Fruit fly (Drosophila melanogaster) whole organism, embryonic: ENCODE results near the gene tws.

ENCODE experiments used
- Antp ChIP-seq: fragments of 200-800 bp; sonication (Bioruptor generic); optimal IDR thresholded peaks from 3 replicates; lab custom pipeline; 2016; ENCODE audit warnings: missing biosample characterization, missing genetic modification characterization
- Asciz ChIP-seq: fragments of 200-800 bp; sonication (Bioruptor generic); optimal IDR thresholded peaks from 2 replicates; lab custom pipeline; 2017; ENCODE audit warnings: missing biosample characterization, mild to moderate bottlenecking, missing genetic modification characterization, missing genetic modification reagents
- Bteb2 ChIP-seq: fragments of 200-800 bp; sonication (Bioruptor generic); optimal IDR thresholded peaks from 2 replicates; lab custom pipeline; 2016; ENCODE audit warnings: missing biosample characterization, missing genetic modification characterization
- CG10321 ChIP-seq: fragments of 200-800 bp; sonication (Bioruptor generic); IDR thresholded peaks from 2 replicates; pipeline ENCODE4 v1.3.6; 2022; ENCODE audit warnings: missing biosample characterization, missing genetic modification characterization
- CG11560 ChIP-seq: fragments of 200-800 bp; sonication (Bioruptor generic); IDR thresholded peaks from 3 replicates; pipeline ENCODE4 v1.3.6; 2022; ENCODE audit warnings: missing biosample characterization, missing genetic modification characterization
- CG12219 ChIP-seq: fragments of 200-800 bp; sonication (Bioruptor generic); optimal IDR thresholded peaks from 3 replicates; lab custom pipeline; 2018; ENCODE audit warnings: missing biosample characterization, mild to moderate bottlenecking, missing genetic modification characterization
- CG12769 ChIP-seq: fragments of 200-800 bp; sonication (Bioruptor generic); optimal IDR thresholded peaks from 2 replicates; lab custom pipeline; 2019; ENCODE audit warnings: missing biosample characterization, mild to moderate bottlenecking, missing genetic modification characterization, moderate library complexity
- CG14860 ChIP-seq: fragments of 200-800 bp; sonication (Bioruptor generic); IDR thresholded peaks from 3 replicates; pipeline ENCODE4 v1.3.6; 2022; ENCODE audit warnings: missing biosample characterization, missing genetic modification characterization; ENCODE audit not compliant: partially characterized antibody
- CG15479 ChIP-seq: fragments of 200-800 bp; sonication (Bioruptor generic); optimal IDR thresholded peaks from 3 replicates; lab custom pipeline; 2019; ENCODE audit warnings: missing biosample characterization, mild to moderate bottlenecking, missing genetic modification characterization, moderate library complexity
- CG16813 ChIP-seq: fragments of 200-800 bp; sonication (Bioruptor generic); IDR thresholded peaks from 3 replicates; pipeline ENCODE4 v1.3.6; 2022; ENCODE audit warnings: missing biosample characterization, missing genetic modification characterization; ENCODE audit not compliant: partially characterized antibody
- CG18619 ChIP-seq: fragments of 200-800 bp; sonication (Bioruptor generic); optimal IDR thresholded peaks from 3 replicates; lab custom pipeline; 2017; ENCODE audit warnings: missing biosample characterization, mild to moderate bottlenecking, missing genetic modification characterization
- CG2120 ChIP-seq: fragments of 200-800 bp; sonication (Bioruptor generic); optimal IDR thresholded peaks from 3 replicates; lab custom pipeline; 2016; ENCODE audit warnings: missing biosample characterization, missing genetic modification characterization
- CG2712 ChIP-seq: fragments of 200-800 bp; optimal IDR thresholded peaks from 3 replicates; lab custom pipeline; 2019; ENCODE audit warnings: missing biosample characterization, mild to moderate bottlenecking, missing genetic modification characterization, moderate library complexity
- CG32767 ChIP-seq: fragments of 200-800 bp; sonication (Bioruptor generic); IDR thresholded peaks from 2 replicates; pipeline ENCODE4 v1.3.6; 2022; ENCODE audit warnings: missing biosample characterization, missing genetic modification characterization
- CG32772 ChIP-seq: fragments of 200-800 bp; sonication (Bioruptor generic); IDR thresholded peaks from 2 replicates; pipeline ENCODE4 v1.3.6; 2022; ENCODE audit warnings: missing biosample characterization, missing genetic modification characterization
- CG3847 ChIP-seq: fragments of 200-800 bp; sonication (Bioruptor generic); IDR thresholded peaks from 2 replicates; pipeline ENCODE4 v1.3.6; 2022; ENCODE audit warnings: missing biosample characterization, missing genetic modification characterization
- CG7745 ChIP-seq: fragments of 200-800 bp; sonication (Bioruptor generic); optimal IDR thresholded peaks from 2 replicates; lab custom pipeline; 2018; ENCODE audit warnings: missing biosample characterization, mild to moderate bottlenecking, missing genetic modification characterization, moderate library complexity
- CG9437 ChIP-seq: fragments of 200-800 bp; sonication (Bioruptor generic); optimal IDR thresholded peaks from 2 replicates; lab custom pipeline; 2018; ENCODE audit warnings: missing biosample characterization, mild to moderate bottlenecking, missing genetic modification characterization
- CG9797 ChIP-seq: fragments of 200-800 bp; sonication (Bioruptor generic); optimal IDR thresholded peaks from 3 replicates; lab custom pipeline; 2018; ENCODE audit warnings: missing biosample characterization, mild to moderate bottlenecking, missing genetic modification characterization
- CG9876 ChIP-seq: fragments of 200-800 bp; sonication (Bioruptor generic); optimal IDR thresholded peaks from 2 replicates; lab custom pipeline; 2016; ENCODE audit warnings: missing biosample characterization, missing genetic modification characterization
- Dek ChIP-seq: fragments of 200-800 bp; sonication (Bioruptor generic); optimal IDR thresholded peaks from 3 replicates; lab custom pipeline; 2019; ENCODE audit warnings: missing biosample characterization, mild to moderate bottlenecking, missing genetic modification characterization, moderate library complexity
- Dip2 ChIP-seq: fragments of 200-800 bp; sonication (Bioruptor generic); IDR thresholded peaks from 2 replicates; pipeline ENCODE4 v1.3.6; 2022; ENCODE audit warnings: missing biosample characterization, missing genetic modification characterization
- Drgx ChIP-seq: fragments of 200-800 bp; sonication (Bioruptor generic); IDR thresholded peaks from 2 replicates; pipeline ENCODE4 v1.3.6; 2022; ENCODE audit warnings: missing biosample characterization, missing genetic modification characterization
- Elba2 ChIP-seq: fragments of 200-800 bp; sonication (Bioruptor generic); optimal IDR thresholded peaks from 3 replicates; lab custom pipeline; 2016; ENCODE audit warnings: missing biosample characterization, missing genetic modification characterization
- HLH54F ChIP-seq: fragments of 200-800 bp; sonication (Bioruptor generic); optimal IDR thresholded peaks from 3 replicates; lab custom pipeline; 2016; ENCODE audit warnings: missing biosample characterization, missing genetic modification characterization
- HLHmδ ChIP-seq: fragments of 200-800 bp; sonication (Bioruptor generic); optimal IDR thresholded peaks from 2 replicates; lab custom pipeline; 2018; ENCODE audit warnings: missing biosample characterization, mild to moderate bottlenecking, missing genetic modification characterization, moderate library complexity
- Hand ChIP-seq: fragments of 200-800 bp; sonication (Bioruptor generic); optimal IDR thresholded peaks from 2 replicates; lab custom pipeline; 2017; ENCODE audit warnings: mild to moderate bottlenecking, missing biosample characterization, missing genetic modification reagents, missing genetic modification characterization
- Kr ChIP-seq: fragments of 200-800 bp; sonication (Bioruptor generic); optimal IDR thresholded peaks from 2 replicates; lab custom pipeline; 2017; ENCODE audit warnings: missing biosample characterization, mild to moderate bottlenecking, missing genetic modification characterization
- Nf-YA ChIP-seq: fragments of 200-800 bp; sonication (Bioruptor generic); IDR thresholded peaks from 2 replicates; pipeline ENCODE4 v1.3.6; 2022; ENCODE audit warnings: missing biosample characterization, missing genetic modification characterization
- ac ChIP-seq: fragments of 200-800 bp; sonication (Bioruptor generic); optimal IDR thresholded peaks from 3 replicates; lab custom pipeline; 2017; ENCODE audit warnings: missing biosample characterization, mild to moderate bottlenecking, missing genetic modification characterization
- al ChIP-seq: fragments of 200-800 bp; sonication (Bioruptor generic); IDR thresholded peaks from 2 replicates; pipeline ENCODE4 v1.3.6; 2022; ENCODE audit warnings: missing biosample characterization, missing genetic modification characterization
- cato ChIP-seq: fragments of 200-800 bp; sonication (Bioruptor generic); optimal IDR thresholded peaks from 2 replicates; lab custom pipeline; 2016; ENCODE audit warnings: missing biosample characterization, missing genetic modification characterization, borderline replicate concordance
- caup ChIP-seq: fragments of 200-800 bp; sonication (Bioruptor generic); optimal IDR thresholded peaks from 3 replicates; lab custom pipeline; 2017; ENCODE audit warnings: missing biosample characterization, mild to moderate bottlenecking, missing genetic modification characterization, moderate library complexity; ENCODE audit not compliant: severe bottlenecking
- corto ChIP-seq: fragments of 200-800 bp; sonication (Bioruptor generic); optimal IDR thresholded peaks from 2 replicates; lab custom pipeline; 2016; ENCODE audit warnings: missing biosample characterization, mild to moderate bottlenecking, missing genetic modification characterization, moderate library complexity
- dan ChIP-seq: fragments of 200-800 bp; sonication (Bioruptor generic); IDR thresholded peaks from 2 replicates; pipeline ENCODE4 v1.3.6; 2022; ENCODE audit warnings: missing biosample characterization, missing genetic modification characterization
- ems ChIP-seq: fragments of 200-800 bp; sonication (Bioruptor generic); optimal IDR thresholded peaks from 3 replicates; lab custom pipeline; 2016; ENCODE audit warnings: missing biosample characterization, missing genetic modification characterization
- eve ChIP-seq, 2 experiments: fragments of >200 bp; optimal IDR thresholded peaks; 2 replicates each; lab custom pipeline; 2017; ENCODE audit warnings: missing biosample characterization in 2 of 2, missing genetic modification characterization in 2 of 2
- jumu ChIP-seq: fragments of 200-800 bp; sonication (Bioruptor generic); optimal IDR thresholded peaks from 3 replicates; lab custom pipeline; 2016; ENCODE audit warnings: missing biosample characterization, missing genetic modification characterization
- kah ChIP-seq: fragments of 200-800 bp; sonication (Bioruptor generic); optimal IDR thresholded peaks from 2 replicates; lab custom pipeline; 2018; ENCODE audit warnings: missing biosample characterization, mild to moderate bottlenecking, missing genetic modification characterization
- knrl ChIP-seq: fragments of 200-800 bp; sonication (Bioruptor generic); IDR thresholded peaks from 3 replicates; pipeline ENCODE4 v1.3.6; 2022; ENCODE audit warnings: missing biosample characterization, missing genetic modification characterization; ENCODE audit not compliant: partially characterized antibody
- nmo ChIP-seq: fragments of 200-800 bp; sonication (Bioruptor generic); optimal IDR thresholded peaks from 2 replicates; lab custom pipeline; 2018; ENCODE audit warnings: missing biosample characterization, mild to moderate bottlenecking, missing genetic modification characterization, moderate library complexity
- p53 ChIP-seq: fragments of 200-800 bp; sonication (Bioruptor generic); optimal IDR thresholded peaks from 2 replicates; lab custom pipeline; 2016; ENCODE audit warnings: missing biosample characterization, missing genetic modification characterization
- pan ChIP-seq, 4 experiments: fragments of >200 bp in 3 of 4; fragments of 200-800 bp in 1 of 4; sonication (Bioruptor generic) in 1 of 4; optimal IDR thresholded peaks in 3 of 4; IDR thresholded peaks in 1 of 4; 2 replicates each; pipeline versions ENCODE4 v1.3.6 to Lab custom; 2017 to 2022; ENCODE audit warnings: missing biosample characterization in 2 of 4, missing genetic modification characterization in 2 of 4, mixed read lengths in 1 of 4
- salm ChIP-seq: fragments of 200-800 bp; sonication (Bioruptor generic); optimal IDR thresholded peaks from 2 replicates; lab custom pipeline; 2018; ENCODE audit warnings: missing biosample characterization, mild to moderate bottlenecking, missing genetic modification characterization
- ssp ChIP-seq: fragments of 200-800 bp; sonication (Bioruptor generic); IDR thresholded peaks from 2 replicates; pipeline ENCODE4 v1.3.6; 2022; ENCODE audit warnings: missing biosample characterization, missing genetic modification characterization
- tio ChIP-seq: fragments of 200-800 bp; sonication (Bioruptor generic); optimal IDR thresholded peaks from 2 replicates; lab custom pipeline; 2017; ENCODE audit warnings: missing biosample characterization, missing genetic modification characterization, inconsistent platforms
- toy ChIP-seq: fragments of 200-800 bp; sonication (Bioruptor generic); IDR thresholded peaks from 2 replicates; pipeline ENCODE4 v1.3.6; 2022; ENCODE audit warnings: missing biosample characterization, missing genetic modification characterization
- ttk ChIP-seq: fragments of 200-800 bp; sonication (Bioruptor generic); IDR thresholded peaks from 2 replicates; pipeline ENCODE4 v2.1.2; 2022; ENCODE audit warnings: missing biosample characterization, missing genetic modification characterization
- zen2 ChIP-seq: fragments of 200-800 bp; sonication (Bioruptor generic); IDR thresholded peaks from 3 replicates; pipeline ENCODE4 v1.3.6; 2022; ENCODE audit warnings: missing biosample characterization, missing genetic modification characterization; ENCODE audit not compliant: partially characterized antibody

tws gene

DNA sequence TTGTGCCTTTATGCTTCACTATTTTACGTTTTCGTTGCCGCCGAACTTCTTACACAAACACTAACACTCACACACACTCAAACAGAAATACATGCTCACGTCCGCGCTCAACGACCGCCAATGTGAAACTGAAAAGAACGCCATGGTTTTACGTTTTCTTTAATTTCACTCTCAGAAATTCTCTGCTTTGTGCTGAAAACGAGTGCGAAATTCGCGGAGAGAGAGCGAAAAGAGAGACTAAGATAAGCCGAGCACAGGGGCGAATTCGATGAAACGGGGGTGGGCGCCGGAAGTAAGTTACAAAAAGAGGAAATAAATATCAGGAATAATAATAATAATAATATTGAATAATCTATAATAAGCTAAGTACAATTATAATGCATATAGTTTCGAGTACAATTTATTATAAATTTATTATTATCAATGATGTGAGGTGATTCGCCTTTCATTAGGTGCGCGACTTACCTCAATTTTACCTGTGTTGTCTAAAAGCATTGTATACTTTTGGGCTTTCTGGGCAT is 30.8 kb upstream of the tws start, which contains the start of gene Best1 (continued):
- TF ChIP-seq CG16813 (GFP tag; lab: Robert Waterston, UW) (peak; percentile 89), dan (GFP tag; lab: Robert Waterston, UW) (peak; percentile 41; the same call in 1 of the 2 replicates), zen2 (GFP tag; lab: Robert Waterston, UW) (no peak; the same call in 2 of the 3 replicates), Kr (GFP tag; lab: Kevin White, UChicago) (peak; percentile 2), jumu (peak; percentile 47), HLH54F (GFP tag; lab: Kevin White, UChicago) (peak; percentile 78), cato (GFP tag; lab: Kevin White, UChicago) (peak; percentile 67), Bteb2 (peak; percentile 41), kah (GFP tag; lab: Kevin White, UChicago) (peak; percentile 78), al (GFP tag; lab: Robert Waterston, UW) (peak; percentile 91), ssp (GFP tag; lab: Robert Waterston, UW) (peak; percentile 77), eve (GFP tag; optimal IDR thresholded peaks at IDR 0.05; lab: Kevin White, UChicago) (peak in 1 of 2 experiments; percentile 26), CG9876 (peak; percentile 29), CG9437 (GFP tag; lab: Kevin White, UChicago) (peak; percentile 93), Dip2 (GFP tag; lab: Robert Waterston, UW) (0 out of 2 replicates have a peak, but pooled peaks have one; percentile 29), CG15479 (GFP tag; lab: Kevin White, UChicago) (no peak), CG7745 (tag; lab: Kevin White, UChicago) (no peak), caup (GFP tag; lab: Kevin White, UChicago) (peak; percentile 94), CG2712 (tag; lab: Kevin White, UChicago) (peak; percentile 95), Asciz (GFP tag; lab: Kevin White, UChicago) (peak; percentile 87), corto (GFP tag; lab: Kevin White, UChicago) (peak; percentile 68), ems (GFP tag; lab: Kevin White, UChicago) (peak; percentile 50), CG32772 (GFP tag; lab: Robert Waterston, UW) (peak; percentile 88), Drgx (GFP tag; lab: Robert Waterston, UW) (peak; percentile 93), HLHmδ (GFP tag; lab: Kevin White, UChicago) (peak; percentile 16), ttk (peak; percentile 89), Antp (peak; percentile 74), toy (GFP tag; lab: Robert Waterston, UW) (peak; percentile 84), knrl (GFP tag; lab: Robert Waterston, UW) (peak; percentile 77), CG2120 (peak; percentile 94), nmo (GFP tag; lab: Kevin White, UChicago) (peak; percentile 91), CG9797 (no peak), ac (GFP tag; lab: Kevin White, UChicago) (peak; percentile 64), CG11560 (tag; lab: Robert Waterston, UW) (peak; percentile 72), CG14860 (GFP tag; lab: Robert Waterston, UW) (peak; percentile 63; the same call in 2 of the 3 replicates), salm (tag; lab: Kevin White, UChicago) (peak; percentile 80), CG12769 (peak; percentile 89), CG12219 (peak; percentile 82), CG18619 (peak; percentile 89), Hand (GFP tag; lab: Kevin White, UChicago) (peak; percentile 82), CG10321 (peak; percentile 68), pan (optimal IDR thresholded peaks at IDR 0.05; lab: Kevin White, UChicago) (no peak), pan (GFP tag; optimal IDR thresholded peaks at IDR 0.05 in 1 of 2, IDR thresholded peaks at IDR 0.05 in 1 of 2) (peak in 1 of 2 experiments; percentile 92), Elba2 (GFP tag; lab: Kevin White, UChicago) (peak; percentile 23), CG3847 (GFP tag; lab: Robert Waterston, UW) (peak; percentile 91), p53 (no peak), Nf-YA (GFP tag; lab: Robert Waterston, UW) (peak; percentile 87), Dek (tag; lab: Kevin White, UChicago) (peak; percentile 93), tio (GFP tag; lab: Kevin White, UChicago) (peak; percentile 62), CG32767 (GFP tag; lab: Robert Waterston, UW) (peak; percentile 84)
